Fruit fly (Drosophila melanogaster) whole organism, embryonic: Measurements from ENCODE around the gene Cypl.

Experiments
- ATbp ChIP-seq: fragments of 200-800 bp; sonication (Bioruptor generic); optimal IDR thresholded peaks from 2 replicates; lab custom pipeline; 2017; ENCODE audit warnings: missing biosample characterization, mild to moderate bottlenecking, missing genetic modification characterization, missing genetic modification reagents
- Blimp-1 ChIP-seq: fragments of 200-800 bp; sonication (Bioruptor generic); optimal IDR thresholded peaks from 3 replicates; lab custom pipeline; 2018; ENCODE audit warnings: missing biosample characterization, missing genetic modification characterization, mild to moderate bottlenecking, moderate library complexity, missing genetic modification reagents
- BtbVII ChIP-seq: fragments of 200-800 bp; sonication (Bioruptor generic); optimal IDR thresholded peaks from 3 replicates; lab custom pipeline; 2017; ENCODE audit warnings: missing biosample characterization, mild to moderate bottlenecking, missing genetic modification characterization
- CG1024 ChIP-seq: fragments of 200-800 bp; sonication (Bioruptor generic); IDR thresholded peaks from 2 replicates; pipeline ENCODE4 v1.3.6; 2022; ENCODE audit warnings: missing biosample characterization, missing genetic modification characterization
- CG10431 ChIP-seq: fragments of 200-800 bp; sonication (Bioruptor generic); optimal IDR thresholded peaks from 3 replicates; lab custom pipeline; 2018; ENCODE audit warnings: missing biosample characterization, mild to moderate bottlenecking, missing genetic modification characterization
- CG12104 ChIP-seq: fragments of 200-800 bp; sonication (Bioruptor generic); optimal IDR thresholded peaks from 3 replicates; lab custom pipeline; 2016; ENCODE audit warnings: missing biosample characterization, missing genetic modification characterization
- CG12744 ChIP-seq: fragments of 200-800 bp; sonication (Bioruptor generic); optimal IDR thresholded peaks from 2 replicates; lab custom pipeline; 2016; ENCODE audit warnings: missing biosample characterization, missing genetic modification characterization
- CG15269 ChIP-seq: fragments of 200-800 bp; sonication (Bioruptor generic); optimal IDR thresholded peaks from 2 replicates; lab custom pipeline; 2018; ENCODE audit warnings: missing biosample characterization, mild to moderate bottlenecking, missing genetic modification characterization, moderate library complexity
- CG2678 ChIP-seq: fragments of 200-800 bp; sonication (Bioruptor generic); optimal IDR thresholded peaks from 3 replicates; lab custom pipeline; 2019; ENCODE audit warnings: missing biosample characterization, mild to moderate bottlenecking, missing genetic modification characterization, moderate library complexity
- CG31365 ChIP-seq: fragments of 200-800 bp; sonication (Bioruptor generic); optimal IDR thresholded peaks from 2 replicates; lab custom pipeline; 2018; ENCODE audit warnings: missing biosample characterization, mild to moderate bottlenecking, missing genetic modification characterization
- CG32532 ChIP-seq: fragments of 200-800 bp; sonication (Bioruptor generic); IDR thresholded peaks from 2 replicates; pipeline ENCODE4 v1.3.6; 2022; ENCODE audit warnings: missing biosample characterization, missing genetic modification characterization
- CG4854 ChIP-seq: fragments of 200-800 bp; sonication (Bioruptor generic); optimal IDR thresholded peaks from 2 replicates; lab custom pipeline; 2016; ENCODE audit warnings: missing biosample characterization, missing genetic modification characterization, inconsistent platforms
- CG6175 ChIP-seq: fragments of 200-800 bp; sonication (Bioruptor generic); IDR thresholded peaks from 3 replicates; pipeline ENCODE4 v1.3.6; 2022; ENCODE audit warnings: missing biosample characterization, missing genetic modification characterization
- Deaf1 ChIP-seq: fragments of 200-800 bp; optimal IDR thresholded peaks from 3 replicates; lab custom pipeline; 2019; ENCODE audit warnings: missing biosample characterization, mild to moderate bottlenecking, missing genetic modification characterization, moderate library complexity
- Fer1 ChIP-seq: fragments of 200-800 bp; sonication (Bioruptor generic); optimal IDR thresholded peaks from 2 replicates; lab custom pipeline; 2017; ENCODE audit warnings: missing biosample characterization, mild to moderate bottlenecking, missing genetic modification characterization
- H15 ChIP-seq: fragments of 200-800 bp; sonication (Bioruptor generic); IDR thresholded peaks from 3 replicates; pipeline ENCODE4 v1.3.6; 2022; ENCODE audit warnings: missing biosample characterization, missing genetic modification characterization
- HLHmδ ChIP-seq: fragments of 200-800 bp; sonication (Bioruptor generic); optimal IDR thresholded peaks from 2 replicates; lab custom pipeline; 2018; ENCODE audit warnings: missing biosample characterization, mild to moderate bottlenecking, missing genetic modification characterization, moderate library complexity
- Hand ChIP-seq: fragments of 200-800 bp; sonication (Bioruptor generic); optimal IDR thresholded peaks from 2 replicates; lab custom pipeline; 2017; ENCODE audit warnings: mild to moderate bottlenecking, missing biosample characterization, missing genetic modification reagents, missing genetic modification characterization
- Hmr ChIP-seq: fragments of 200-800 bp; sonication (Bioruptor generic); optimal IDR thresholded peaks from 3 replicates; lab custom pipeline; 2017; ENCODE audit warnings: mild to moderate bottlenecking, missing biosample characterization, missing genetic modification reagents, missing genetic modification characterization
- Hr78 ChIP-seq, 2 experiments: fragments of 200-800 bp in 1 of 2; fragments of >200 bp in 1 of 2; sonication (Bioruptor generic) in 1 of 2; optimal IDR thresholded peaks; 2 replicates each; lab custom pipeline; 2017 to 2019; ENCODE audit warnings: missing biosample characterization in 2 of 2, missing genetic modification characterization in 2 of 2, mild to moderate bottlenecking in 1 of 2, moderate library complexity in 1 of 2
- Hsf ChIP-seq: fragments of 200-800 bp; sonication (Bioruptor generic); optimal IDR thresholded peaks from 3 replicates; lab custom pipeline; 2016; ENCODE audit warnings: missing biosample characterization, missing genetic modification characterization
- Nf-YC ChIP-seq: fragments of 200-800 bp; optimal IDR thresholded peaks from 3 replicates; lab custom pipeline; 2019; ENCODE audit warnings: missing biosample characterization, mild to moderate bottlenecking, missing genetic modification characterization, moderate library complexity
- abd-A ChIP-seq: fragments of 200-800 bp; sonication (Bioruptor generic); optimal IDR thresholded peaks from 3 replicates; lab custom pipeline; 2019; ENCODE audit warnings: missing biosample characterization, mild to moderate bottlenecking, missing genetic modification characterization, moderate library complexity
- chinmo ChIP-seq: fragments of 200-800 bp; sonication (Bioruptor generic); IDR thresholded peaks from 4 replicates; pipeline ENCODE4 v1.3.6; 2022; ENCODE audit warnings: missing biosample characterization, missing genetic modification characterization; ENCODE audit not compliant: partially characterized antibody
- dati ChIP-seq: fragments of 200-800 bp; sonication (Bioruptor generic); IDR thresholded peaks from 2 replicates; pipeline ENCODE4 v1.3.6; 2022; ENCODE audit warnings: missing biosample characterization, missing genetic modification characterization
- dm ChIP-seq: fragments of 200-800 bp; sonication (Bioruptor generic); optimal IDR thresholded peaks from 3 replicates; lab custom pipeline; 2016; ENCODE audit warnings: missing biosample characterization, missing genetic modification characterization
- hkb ChIP-seq, 2 experiments: fragments of 200-800 bp in 1 of 2; fragments of >200 bp in 1 of 2; sonication (Bioruptor generic) in 1 of 2; IDR thresholded peaks in 1 of 2; optimal IDR thresholded peaks in 1 of 2; 2 replicates each; pipeline versions ENCODE4 v1.3.6 to Lab custom; 2017 to 2022; ENCODE audit warnings: missing biosample characterization in 1 of 2, missing genetic modification characterization in 1 of 2
- kni ChIP-seq: fragments of 200-800 bp; sonication (Bioruptor generic); optimal IDR thresholded peaks from 3 replicates; lab custom pipeline; 2017; ENCODE audit warnings: mild to moderate bottlenecking, missing biosample characterization, missing genetic modification reagents, missing genetic modification characterization
- oc ChIP-seq: fragments of 200-800 bp; sonication (Bioruptor generic); optimal IDR thresholded peaks from 2 replicates; lab custom pipeline; 2018; ENCODE audit warnings: missing biosample characterization, mild to moderate bottlenecking, missing genetic modification characterization, moderate library complexity
- odd ChIP-seq: fragments of 200-800 bp; sonication (Bioruptor generic); optimal IDR thresholded peaks from 2 replicates; lab custom pipeline; 2017; ENCODE audit warnings: missing biosample characterization, mild to moderate bottlenecking, missing genetic modification characterization
- otp ChIP-seq: fragments of 200-800 bp; sonication (Bioruptor generic); IDR thresholded peaks from 3 replicates; pipeline ENCODE4, ENCODE4 v1.3.6; 2022; ENCODE audit warnings: missing biosample characterization, missing genetic modification characterization
- pan ChIP-seq, 4 experiments: fragments of >200 bp in 3 of 4; fragments of 200-800 bp in 1 of 4; sonication (Bioruptor generic) in 1 of 4; optimal IDR thresholded peaks in 3 of 4; IDR thresholded peaks in 1 of 4; 2 replicates each; pipeline versions ENCODE4 v1.3.6 to Lab custom; 2017 to 2022; ENCODE audit warnings: missing biosample characterization in 2 of 4, missing genetic modification characterization in 2 of 4, mixed read lengths in 1 of 4
- psq ChIP-seq: fragments of 200-800 bp; sonication (Bioruptor generic); optimal IDR thresholded peaks from 2 replicates; lab custom pipeline; 2017; ENCODE audit warnings: missing biosample characterization, missing genetic modification characterization
- run ChIP-seq: fragments of 200-800 bp; sonication (Bioruptor generic); optimal IDR thresholded peaks from 3 replicates; lab custom pipeline; 2018; ENCODE audit warnings: missing biosample characterization, mild to moderate bottlenecking, missing genetic modification characterization
- scrt ChIP-seq: fragments of 200-800 bp; sonication (Bioruptor generic); optimal IDR thresholded peaks from 2 replicates; lab custom pipeline; 2018; ENCODE audit warnings: missing biosample characterization, mild to moderate bottlenecking, missing genetic modification characterization, moderate library complexity
- sens ChIP-seq: fragments of 200-800 bp; sonication (Bioruptor generic); peaks from one replicate; lab custom pipeline; 2016; ENCODE audit warnings: missing biosample characterization, missing genetic modification characterization
- so ChIP-seq: fragments of 200-800 bp; sonication (Bioruptor generic); IDR thresholded peaks from 3 replicates; pipeline ENCODE4 v1.3.6; 2022; ENCODE audit warnings: missing biosample characterization, missing genetic modification characterization
- z ChIP-seq: fragments of 200-800 bp; sonication (Bioruptor generic); IDR thresholded peaks from 3 replicates; pipeline ENCODE4 v1.3.6; 2022; ENCODE audit warnings: missing biosample characterization, missing genetic modification characterization

Gene Cypl

DNA sequence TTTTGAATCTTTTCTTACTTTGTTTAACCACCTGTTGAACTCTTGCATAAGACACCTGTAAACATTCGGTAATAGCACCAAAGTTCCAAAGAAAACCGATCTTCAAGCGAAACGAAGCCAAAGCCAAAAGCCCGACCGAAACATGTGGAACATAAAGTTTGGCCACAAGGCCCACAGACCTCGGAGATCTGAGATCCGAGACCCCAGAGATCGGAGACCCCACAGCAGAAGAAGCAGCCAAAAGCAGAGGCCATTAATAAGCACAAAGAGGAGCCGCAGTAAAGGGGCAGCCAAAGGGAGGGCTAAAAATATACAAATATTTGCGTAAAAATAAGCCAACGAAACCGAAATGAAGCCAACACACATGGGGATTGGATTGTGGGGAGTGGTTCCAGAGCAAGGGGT, 31.9 kb downstream of the Cypl start (continued):
- TF ChIP-seq BtbVII (peak; percentile 19), kni (GFP tag; lab: Kevin White, UChicago) (peak; percentile 59), Hsf (GFP tag; lab: Kevin White, UChicago) (no peak), Fer1 (GFP tag; lab: Kevin White, UChicago) (peak; percentile 29), dati (GFP tag; lab: Robert Waterston, UW) (no peak), hkb (optimal IDR thresholded peaks at IDR 0.05; lab: Kevin White, UChicago) (no peak), hkb (GFP tag; IDR thresholded peaks at IDR 0.05; lab: Robert Waterston, UW) (peak; percentile 13; the same call in 1 of the 2 replicates), abd-A (peak; percentile 52), CG1024 (GFP tag; lab: Robert Waterston, UW) (no peak), ATbp (GFP tag; lab: Kevin White, UChicago) (peak; percentile 2), z (GFP tag; lab: Robert Waterston, UW) (no peak), dm (no peak), CG2678 (peak; percentile 33), scrt (GFP tag; lab: Kevin White, UChicago) (peak; percentile 4), CG32532 (GFP tag; lab: Robert Waterston, UW) (0 out of 2 replicates have a peak, but pooled peaks have one; percentile 36), CG12744 (no peak), CG10431 (no peak), Hmr (peak; percentile 10), Blimp-1 (GFP tag; lab: Kevin White, UChicago) (peak; percentile 75), psq (GFP tag; lab: Kevin White, UChicago) (peak; percentile 78), otp (GFP tag; lab: Robert Waterston, UW) (peak; percentile 60; the same call in 2 of the 3 replicates), CG12104 (no peak), CG4854 (no peak), H15 (GFP tag; lab: Robert Waterston, UW) (no peak), oc (tag; lab: Kevin White, UChicago) (peak; percentile 24), Deaf1 (tag; lab: Kevin White, UChicago) (peak; percentile 76), odd (GFP tag; lab: Kevin White, UChicago) (peak; percentile 10), CG31365 (tag; lab: Kevin White, UChicago) (no peak), Nf-YC (tag; lab: Kevin White, UChicago) (peak; percentile 18), run (peak; percentile 43), so (GFP tag; lab: Robert Waterston, UW) (0 out of 3 replicates have a peak, but pooled peaks have one; percentile 34), HLHmδ (GFP tag; lab: Kevin White, UChicago) (no peak), pan (optimal IDR thresholded peaks at IDR 0.05; lab: Kevin White, UChicago) (no peak), pan (GFP tag; optimal IDR thresholded peaks at IDR 0.05 in 1 of 2, IDR thresholded peaks at IDR 0.05 in 1 of 2) (peak in 1 of 2 experiments; percentile 32), Hr78 (GFP tag; optimal IDR thresholded peaks at IDR 0.05; lab: Kevin White, UChicago) (peak in 1 of 2 experiments; percentile 66), CG6175 (GFP tag; lab: Robert Waterston, UW) (peak; percentile 60; the same call in 2 of the 3 replicates), Hand (GFP tag; lab: Kevin White, UChicago) (no peak), CG15269 (tag; lab: Kevin White, UChicago) (peak; percentile 43), sens (GFP tag; lab: Kevin White, UChicago) (peak; percentile 54), chinmo (GFP tag; lab: Robert Waterston, UW) (peak; percentile 77; the same call in 2 of the 4 replicates)
